Fruit fly (Drosophila melanogaster) whole organism, embryonic: ENCODE measurements around the gene CG33281.

Experiments used
- Blimp-1 ChIP-seq: fragments of 200-800 bp; sonication (Bioruptor generic); optimal IDR thresholded peaks from 3 replicates; lab custom pipeline; 2018; ENCODE audit warnings: missing biosample characterization, missing genetic modification characterization, mild to moderate bottlenecking, moderate library complexity, missing genetic modification reagents
- CG10959 ChIP-seq: fragments of 200-800 bp; sonication (Bioruptor generic); IDR thresholded peaks from 2 replicates; pipeline ENCODE4 v1.3.6; 2022; ENCODE audit warnings: missing biosample characterization, missing genetic modification characterization
- CG11723 ChIP-seq: fragments of 200-800 bp; sonication (Bioruptor generic); optimal IDR thresholded peaks from 2 replicates; lab custom pipeline; 2017; ENCODE audit warnings: missing biosample characterization, mild to moderate bottlenecking, missing genetic modification characterization
- CG12155 ChIP-seq: fragments of 200-800 bp; sonication (Bioruptor generic); optimal IDR thresholded peaks from 3 replicates; lab custom pipeline; 2016; ENCODE audit warnings: missing biosample characterization, missing genetic modification characterization
- CG12744 ChIP-seq: fragments of 200-800 bp; sonication (Bioruptor generic); optimal IDR thresholded peaks from 2 replicates; lab custom pipeline; 2016; ENCODE audit warnings: missing biosample characterization, missing genetic modification characterization
- CG12769 ChIP-seq: fragments of 200-800 bp; sonication (Bioruptor generic); optimal IDR thresholded peaks from 2 replicates; lab custom pipeline; 2019; ENCODE audit warnings: missing biosample characterization, mild to moderate bottlenecking, missing genetic modification characterization, moderate library complexity
- CG15011 ChIP-seq: fragments of 200-800 bp; sonication (Bioruptor generic); optimal IDR thresholded peaks from 3 replicates; lab custom pipeline; 2018; ENCODE audit warnings: missing biosample characterization, mild to moderate bottlenecking, missing genetic modification characterization
- CG15696 ChIP-seq: fragments of 200-800 bp; sonication (Bioruptor generic); optimal IDR thresholded peaks from 2 replicates; lab custom pipeline; 2019; ENCODE audit warnings: missing biosample characterization, mild to moderate bottlenecking, missing genetic modification characterization, moderate library complexity
- CG16863 ChIP-seq: fragments of 200-800 bp; sonication (Bioruptor generic); optimal IDR thresholded peaks from 3 replicates; lab custom pipeline; 2016; ENCODE audit warnings: missing biosample characterization, missing genetic modification characterization
- CG17328 ChIP-seq: fragments of 200-800 bp; sonication (Bioruptor generic); IDR thresholded peaks from 2 replicates; pipeline ENCODE4 v1.3.6; 2022; ENCODE audit warnings: missing biosample characterization, missing genetic modification characterization
- CG17385 ChIP-seq: fragments of 200-800 bp; sonication (Bioruptor generic); optimal IDR thresholded peaks from 3 replicates; lab custom pipeline; 2018; ENCODE audit warnings: missing biosample characterization, mild to moderate bottlenecking, missing genetic modification characterization
- CG17612 ChIP-seq: fragments of 200-800 bp; sonication (Bioruptor generic); IDR thresholded peaks from 2 replicates; pipeline ENCODE4 v1.3.6; 2022; ENCODE audit warnings: missing biosample characterization, missing genetic modification characterization
- CG17829 ChIP-seq: fragments of 200-800 bp; optimal IDR thresholded peaks from 2 replicates; lab custom pipeline; 2019; ENCODE audit warnings: missing biosample characterization, mild to moderate bottlenecking, missing genetic modification characterization, moderate library complexity
- CG17912 ChIP-seq: fragments of 200-800 bp; sonication (Bioruptor generic); optimal IDR thresholded peaks from 2 replicates; lab custom pipeline; 2018; ENCODE audit warnings: missing biosample characterization, mild to moderate bottlenecking, missing genetic modification characterization
- CG2875 ChIP-seq: fragments of 200-800 bp; sonication (Bioruptor generic); optimal IDR thresholded peaks from 2 replicates; lab custom pipeline; 2017; ENCODE audit warnings: missing biosample characterization, mild to moderate bottlenecking, missing genetic modification characterization, missing genetic modification reagents
- CG32532 ChIP-seq: fragments of 200-800 bp; sonication (Bioruptor generic); IDR thresholded peaks from 2 replicates; pipeline ENCODE4 v1.3.6; 2022; ENCODE audit warnings: missing biosample characterization, missing genetic modification characterization
- CG3838 ChIP-seq: fragments of 200-800 bp; sonication (Bioruptor generic); optimal IDR thresholded peaks from 3 replicates; lab custom pipeline; 2016; ENCODE audit warnings: missing biosample characterization, missing genetic modification characterization
- CG43689 ChIP-seq: fragments of 200-800 bp; sonication (Bioruptor generic); IDR thresholded peaks from 2 replicates; pipeline ENCODE4 v1.3.6; 2022; ENCODE audit warnings: missing biosample characterization, missing genetic modification characterization
- CG4820 ChIP-seq: fragments of 200-800 bp; sonication (Bioruptor generic); optimal IDR thresholded peaks from 3 replicates; lab custom pipeline; 2016; ENCODE audit warnings: missing biosample characterization, missing genetic modification characterization
- CG7556 ChIP-seq: fragments of 200-800 bp; sonication (Bioruptor generic); optimal IDR thresholded peaks from 2 replicates; lab custom pipeline; 2017; ENCODE audit warnings: missing biosample characterization, mild to moderate bottlenecking, missing genetic modification characterization
- CG7786 ChIP-seq: fragments of 200-800 bp; sonication (Bioruptor generic); optimal IDR thresholded peaks from 2 replicates; lab custom pipeline; 2016; ENCODE audit warnings: missing biosample characterization, missing genetic modification characterization
- CG8478 ChIP-seq: fragments of >200 bp; optimal IDR thresholded peaks from 2 replicates; lab custom pipeline; 2018
- CG9932 ChIP-seq: fragments of 200-800 bp; sonication (Bioruptor generic); IDR thresholded peaks from 2 replicates; pipeline ENCODE4 v1.3.6; 2022; ENCODE audit warnings: missing biosample characterization, missing genetic modification characterization
- D ChIP-seq, 2 experiments: fragments of 200-800 bp in 1 of 2; fragments of >200 bp in 1 of 2; sonication (Bioruptor generic) in 1 of 2; optimal IDR thresholded peaks; 2 replicates in 1 of 2; 3 replicates in 1 of 2; lab custom pipeline; 2017; ENCODE audit warnings: mild to moderate bottlenecking in 1 of 2, missing biosample characterization in 1 of 2, missing genetic modification characterization in 1 of 2, missing genetic modification reagents in 1 of 2
- Dip3 ChIP-seq: fragments of 200-800 bp; sonication (Bioruptor generic); optimal IDR thresholded peaks from 3 replicates; lab custom pipeline; 2016; ENCODE audit warnings: missing biosample characterization, missing genetic modification characterization
- E2f1 ChIP-seq: fragments of 200-800 bp; sonication (Bioruptor generic); IDR thresholded peaks from 2 replicates; pipeline ENCODE4 v1.3.6; 2022; ENCODE audit warnings: missing biosample characterization, missing genetic modification characterization
- Hr39 ChIP-seq: fragments of >200 bp; optimal IDR thresholded peaks from 2 replicates; lab custom pipeline; 2017
- Hsf ChIP-seq: fragments of 200-800 bp; sonication (Bioruptor generic); optimal IDR thresholded peaks from 3 replicates; lab custom pipeline; 2016; ENCODE audit warnings: missing biosample characterization, missing genetic modification characterization
- Pdp1 ChIP-seq, 2 experiments: fragments of 200-800 bp; sonication (Bioruptor generic); optimal IDR thresholded peaks; 3 replicates each; lab custom pipeline; 2016; ENCODE audit warnings: missing biosample characterization in 2 of 2, missing genetic modification characterization in 2 of 2, mild to moderate bottlenecking in 1 of 2, moderate library complexity in 1 of 2
- Rfx ChIP-seq: fragments of 200-800 bp; sonication (Bioruptor generic); IDR thresholded peaks from 2 replicates; pipeline ENCODE4 v1.3.6; 2022; ENCODE audit warnings: missing biosample characterization, missing genetic modification characterization
- Six4 ChIP-seq: fragments of 200-800 bp; sonication (Bioruptor generic); optimal IDR thresholded peaks from 2 replicates; lab custom pipeline; 2016; ENCODE audit warnings: missing biosample characterization, missing genetic modification characterization
- Vsx1 ChIP-seq: fragments of 200-800 bp; sonication (Bioruptor generic); optimal IDR thresholded peaks from 2 replicates; lab custom pipeline; 2017; ENCODE audit warnings: missing biosample characterization, mild to moderate bottlenecking, missing genetic modification characterization, missing genetic modification reagents
- abd-A ChIP-seq: fragments of 200-800 bp; sonication (Bioruptor generic); optimal IDR thresholded peaks from 3 replicates; lab custom pipeline; 2019; ENCODE audit warnings: missing biosample characterization, mild to moderate bottlenecking, missing genetic modification characterization, moderate library complexity
- amos ChIP-seq: fragments of 200-800 bp; sonication (Bioruptor generic); IDR thresholded peaks from 2 replicates; pipeline ENCODE4 v1.3.6; 2022; ENCODE audit warnings: missing biosample characterization, missing genetic modification characterization; ENCODE audit not compliant: partially characterized antibody
- ase ChIP-seq: fragments of 200-800 bp; sonication (Bioruptor generic); IDR thresholded peaks from 3 replicates; pipeline ENCODE4 v1.3.6; 2022; ENCODE audit warnings: missing biosample characterization, missing genetic modification characterization
- bigmax ChIP-seq: fragments of 200-800 bp; sonication (Bioruptor generic); optimal IDR thresholded peaks from 2 replicates; lab custom pipeline; 2018; ENCODE audit warnings: missing biosample characterization, mild to moderate bottlenecking, missing genetic modification characterization
- bsh ChIP-seq, 2 experiments: fragments of 200-800 bp; sonication (Bioruptor generic); optimal IDR thresholded peaks; 2 replicates each; lab custom pipeline; 2017 to 2018; ENCODE audit warnings: mild to moderate bottlenecking in 2 of 2, missing biosample characterization in 2 of 2, missing genetic modification characterization in 2 of 2, moderate library complexity in 1 of 2
- dysf ChIP-seq: fragments of 200-800 bp; sonication (Bioruptor generic); IDR thresholded peaks from 3 replicates; pipeline ENCODE4 v1.3.6; 2022; ENCODE audit warnings: missing biosample characterization, missing genetic modification characterization
- fd96Cb ChIP-seq: fragments of 200-800 bp; sonication (Bioruptor generic); optimal IDR thresholded peaks from 2 replicates; lab custom pipeline; 2018; ENCODE audit warnings: missing biosample characterization, mild to moderate bottlenecking, missing genetic modification characterization, moderate library complexity
- gsb ChIP-seq: fragments of 200-800 bp; sonication (Bioruptor generic); IDR thresholded peaks from 2 replicates; pipeline ENCODE4 v1.3.6; 2022; ENCODE audit warnings: missing biosample characterization, missing genetic modification characterization
- gsb-n ChIP-seq: fragments of 200-800 bp; sonication (Bioruptor generic); optimal IDR thresholded peaks from 3 replicates; lab custom pipeline; 2018; ENCODE audit warnings: missing biosample characterization, mild to moderate bottlenecking, missing genetic modification characterization
- jing ChIP-seq: fragments of 200-800 bp; sonication (Bioruptor generic); optimal IDR thresholded peaks from 2 replicates; lab custom pipeline; 2018; ENCODE audit warnings: missing biosample characterization, mild to moderate bottlenecking, missing genetic modification characterization
- odd ChIP-seq: fragments of 200-800 bp; sonication (Bioruptor generic); optimal IDR thresholded peaks from 2 replicates; lab custom pipeline; 2017; ENCODE audit warnings: missing biosample characterization, mild to moderate bottlenecking, missing genetic modification characterization
- onecut ChIP-seq: fragments of 200-800 bp; sonication (Bioruptor generic); IDR thresholded peaks from 2 replicates; pipeline ENCODE4 v1.3.6; 2022; ENCODE audit warnings: missing biosample characterization, missing genetic modification characterization
- otp ChIP-seq: fragments of 200-800 bp; sonication (Bioruptor generic); IDR thresholded peaks from 3 replicates; pipeline ENCODE4, ENCODE4 v1.3.6; 2022; ENCODE audit warnings: missing biosample characterization, missing genetic modification characterization
- pb ChIP-seq: fragments of 200-800 bp; sonication (Bioruptor generic); optimal IDR thresholded peaks from 3 replicates; lab custom pipeline; 2016; ENCODE audit warnings: missing biosample characterization, missing genetic modification characterization
- sens-2 ChIP-seq: fragments of 200-800 bp; sonication (Bioruptor generic); IDR thresholded peaks from 2 replicates; pipeline ENCODE4 v1.3.6; 2022; ENCODE audit warnings: missing biosample characterization, missing genetic modification characterization
- stc ChIP-seq: fragments of 200-800 bp; sonication (Bioruptor generic); IDR thresholded peaks from 2 replicates; pipeline ENCODE4 v1.3.6; 2022; ENCODE audit warnings: missing biosample characterization, missing genetic modification characterization
- trem ChIP-seq: fragments of 200-800 bp; optimal IDR thresholded peaks from 3 replicates; lab custom pipeline; 2019; ENCODE audit warnings: missing biosample characterization, mild to moderate bottlenecking, missing genetic modification characterization, moderate library complexity
- yki ChIP-seq: fragments of >200 bp; optimal IDR thresholded peaks from 3 replicates; lab custom pipeline; 2018

CG33281 gene

DNA sequence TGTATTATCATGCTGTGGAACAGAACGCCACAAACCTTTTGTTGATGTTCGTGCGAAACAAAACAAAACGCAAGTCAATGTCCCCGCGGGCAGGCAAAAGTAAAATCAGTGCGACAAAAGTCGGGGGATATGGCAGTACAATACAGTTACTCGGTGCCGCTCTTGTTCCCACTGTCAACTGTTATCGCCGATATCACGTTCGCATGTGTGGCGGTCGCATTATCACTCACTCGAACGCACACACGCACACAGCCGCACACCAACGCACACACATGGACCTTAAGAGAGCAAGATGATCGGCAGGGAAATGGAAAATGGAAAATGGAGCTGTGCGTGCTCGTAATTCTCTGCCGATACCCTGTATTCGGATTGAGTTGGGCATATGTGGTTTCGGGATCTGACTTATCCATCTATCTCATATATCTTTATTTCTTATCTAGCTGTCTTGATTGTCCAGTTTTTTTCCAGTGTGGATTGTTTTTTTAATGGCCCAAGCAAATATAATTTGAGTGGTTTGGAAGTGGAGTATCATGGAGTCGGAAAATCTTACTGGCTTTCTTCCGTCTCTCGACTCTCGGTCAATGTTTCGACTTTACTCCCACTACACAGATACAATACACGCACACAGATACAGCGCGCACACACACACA, 14.7 kb downstream of the CG33281 start (continued):
- TF ChIP-seq jing (GFP tag; lab: Kevin White, UChicago): peak; percentile 29
- peak; percentile 42; the same call in 1 of the 2 replicates for TF ChIP-seq sens-2 (GFP tag; lab: Robert Waterston, UW)
- peak; percentile 47 for TF ChIP-seq CG12744 (GFP tag; lab: Kevin White, UChicago)
- TF ChIP-seq CG12769 (tag; lab: Kevin White, UChicago): no peak
- TF ChIP-seq CG17612 (GFP tag; lab: Robert Waterston, UW): no peak
- peak; percentile 38; the same call in 1 of the 2 replicates for TF ChIP-seq CG32532
- TF ChIP-seq gsb: no peak
- TF ChIP-seq Pdp1 (GFP tag; optimal IDR thresholded peaks at IDR 0.05; lab: Kevin White, UChicago): peak; percentile 3 to 78
- peak; percentile 91 for TF ChIP-seq CG17328
- TF ChIP-seq CG9932: no peak
- no peak for TF ChIP-seq CG17912 (GFP tag; lab: Kevin White, UChicago)
- TF ChIP-seq CG3838 (GFP tag; lab: Kevin White, UChicago): peak; percentile 45
- peak; percentile 54 for TF ChIP-seq Vsx1 (GFP tag; lab: Kevin White, UChicago)
- peak; percentile 89 for TF ChIP-seq Six4
- no peak for TF ChIP-seq CG15011 (GFP tag; lab: Kevin White, UChicago)
- peak; percentile 24 for TF ChIP-seq odd (GFP tag; lab: Kevin White, UChicago)
- no peak for TF ChIP-seq abd-A
- TF ChIP-seq CG7556 (GFP tag; lab: Kevin White, UChicago): peak; percentile 64
- TF ChIP-seq CG43689: no peak
- no peak for TF ChIP-seq yki (lab: Kevin White, UChicago)
- peak; percentile 87 for TF ChIP-seq CG16863
- TF ChIP-seq stc (GFP tag; lab: Robert Waterston, UW): peak; percentile 77
- peak; percentile 76 for TF ChIP-seq CG7786 (GFP tag; lab: Kevin White, UChicago)
- TF ChIP-seq trem (tag; lab: Kevin White, UChicago): peak; percentile 85
- TF ChIP-seq CG2875 (GFP tag; lab: Kevin White, UChicago): peak; percentile 85
- TF ChIP-seq pb: peak; percentile 74
- TF ChIP-seq CG8478 (lab: Kevin White, UChicago): peak; percentile 39
- no peak for TF ChIP-seq amos (GFP tag; lab: Robert Waterston, UW)
- peak; percentile 66 for TF ChIP-seq CG17385 (GFP tag; lab: Kevin White, UChicago)
- peak; percentile 76; the same call in 2 of the 3 replicates for TF ChIP-seq ase (GFP tag; lab: Robert Waterston, UW)
- TF ChIP-seq Hsf (GFP tag; lab: Kevin White, UChicago): peak; percentile 80
- TF ChIP-seq bigmax (GFP tag; lab: Kevin White, UChicago): no peak
- peak; percentile 33 for TF ChIP-seq CG15696
- peak; percentile 90 for TF ChIP-seq Blimp-1 (GFP tag; lab: Kevin White, UChicago)
- peak; percentile 70 for TF ChIP-seq E2f1 (GFP tag; lab: Robert Waterston, UW)
- TF ChIP-seq bsh (GFP tag; optimal IDR thresholded peaks at IDR 0.05; lab: Kevin White, UChicago): peak; percentile 68 to 96
- TF ChIP-seq onecut (GFP tag; lab: Robert Waterston, UW): peak; percentile 71
- TF ChIP-seq dysf (GFP tag; lab: Robert Waterston, UW): peak; percentile 72
- TF ChIP-seq CG12155: peak; percentile 47
- peak; percentile 82 for TF ChIP-seq gsb-n (tag; lab: Kevin White, UChicago)
- peak; percentile 76 for TF ChIP-seq CG10959
- peak; percentile 87 for TF ChIP-seq CG17829 (tag; lab: Kevin White, UChicago)
- no peak for TF ChIP-seq Dip3
- TF ChIP-seq fd96Cb (tag; lab: Kevin White, UChicago): peak; percentile 94
- TF ChIP-seq CG11723: peak; percentile 45
- TF ChIP-seq D (optimal IDR thresholded peaks at IDR 0.05; lab: Kevin White, UChicago): no peak
- TF ChIP-seq D (GFP tag; optimal IDR thresholded peaks at IDR 0.05; lab: Kevin White, UChicago): peak; percentile 92
- no peak for TF ChIP-seq Hr39 (lab: Kevin White, UChicago)
- peak; percentile 85 for TF ChIP-seq CG4820 (GFP tag; lab: Kevin White, UChicago)
- no peak for TF ChIP-seq Rfx (GFP tag; lab: Robert Waterston, UW)
- TF ChIP-seq otp: peak; percentile 85
